Worm (Caenorhabditis elegans) whole organism, young adult: ENCODE measurements around the gene C44H4.8.

Experiments
- B0035.1 ChIP-seq: sonication (generic microtip); optimal IDR thresholded peaks from 2 replicates; lab custom pipeline; 2016; ENCODE audit warnings: missing genetic modification characterization, mild to moderate bottlenecking, missing compliant biosample characterization, missing genotype, missing genetic modification reagents
- C06A6.2 ChIP-seq: fragments of 200-800 bp; sonication (Bioruptor generic); conservative IDR thresholded peaks from 2 replicates; pipeline ENCODE4 v1.3.6; 2022; ENCODE audit warnings: missing genetic modification characterization, missing compliant biosample characterization
- F22D6.2 ChIP-seq: sonication (generic microtip); optimal IDR thresholded peaks from 2 replicates; lab custom pipeline; 2016; ENCODE audit warnings: mild to moderate bottlenecking, missing genetic modification characterization, missing compliant biosample characterization
- F55B11.4 ChIP-seq: sonication (generic microtip); optimal IDR thresholded peaks from 2 replicates; lab custom pipeline; 2016; ENCODE audit warnings: missing compliant biosample characterization, missing genetic modification characterization, borderline replicate concordance; ENCODE audit not compliant: insufficient read depth
- F57A8.1 ChIP-seq: fragments of 200-800 bp; sonication (Bioruptor generic); optimal IDR thresholded peaks from 2 replicates; lab custom pipeline; 2018; ENCODE audit warnings: mild to moderate bottlenecking, missing genetic modification characterization, moderate library complexity, missing compliant biosample characterization
- Y67H2A.10 ChIP-seq: fragments of 200-800 bp; sonication (Bioruptor generic); conservative IDR thresholded peaks from 2 replicates; pipeline ENCODE4 v1.3.6; 2022; ENCODE audit warnings: missing genetic modification reagents, missing genetic modification characterization, missing compliant biosample characterization
- ZK185.1 ChIP-seq: sonication (generic microtip); optimal IDR thresholded peaks from 2 replicates; lab custom pipeline; 2016; ENCODE audit warnings: mild to moderate bottlenecking, missing genetic modification characterization, missing compliant biosample characterization; ENCODE audit not compliant: poor library complexity, severe bottlenecking
- akir-1 ChIP-seq: fragments of 200-800 bp; sonication (Bioruptor generic); optimal IDR thresholded peaks from 2 replicates; lab custom pipeline; 2018; ENCODE audit warnings: mild to moderate bottlenecking, missing genetic modification characterization, moderate library complexity, missing compliant biosample characterization
- aptf-3 ChIP-seq: fragments of 200-800 bp; sonication (Bioruptor generic); IDR thresholded peaks from 2 replicates; pipeline ENCODE4 v1.3.6; 2022; ENCODE audit warnings: missing genetic modification characterization, missing compliant biosample characterization
- attf-5 ChIP-seq: fragments of 200-800 bp; sonication (Bioruptor generic); optimal IDR thresholded peaks from 2 replicates; lab custom pipeline; 2018; ENCODE audit warnings: mild to moderate bottlenecking, missing genetic modification characterization, missing compliant biosample characterization
- ccch-3 ChIP-seq: fragments of 200-800 bp; sonication (Bioruptor generic); optimal IDR thresholded peaks from 2 replicates; lab custom pipeline; 2018; ENCODE audit warnings: mild to moderate bottlenecking, missing genetic modification characterization, missing compliant biosample characterization
- ceh-27 ChIP-seq: fragments of 200-800 bp; sonication (Bioruptor generic); optimal IDR thresholded peaks from 2 replicates; lab custom pipeline; 2018; ENCODE audit warnings: mild to moderate bottlenecking, missing genetic modification characterization, moderate library complexity, missing compliant biosample characterization
- ceh-79 ChIP-seq: sonication (generic microtip); optimal IDR thresholded peaks from 2 replicates; lab custom pipeline; 2017; ENCODE audit warnings: mild to moderate bottlenecking, missing genetic modification characterization, missing compliant biosample characterization
- dox-1 ChIP-seq: fragments of 200-800 bp; sonication (Bioruptor generic); IDR thresholded peaks from 2 replicates; pipeline ENCODE4 v1.3.6; 2022; ENCODE audit warnings: missing genetic modification reagents, missing genetic modification characterization, missing compliant biosample characterization
- dpl-1 ChIP-seq: fragments of 150-350 bp; optimal IDR thresholded peaks from 2 replicates; lab custom pipeline; 2014; ENCODE audit warnings: missing biosample characterization, missing genetic modification reagents, missing genetic modification characterization
- efl-1 ChIP-seq: fragments of 150-350 bp; optimal IDR thresholded peaks from 2 replicates; lab custom pipeline; 2014; ENCODE audit warnings: missing biosample characterization, missing genetic modification reagents, missing genetic modification characterization
- egrh-3 ChIP-seq: fragments of 200-800 bp; sonication (Bioruptor generic); IDR thresholded peaks from 2 replicates; pipeline ENCODE4 v1.3.6; 2022; ENCODE audit warnings: missing genetic modification reagents, missing genetic modification characterization, missing compliant biosample characterization
- fkh-3 ChIP-seq: sonication (generic microtip); optimal IDR thresholded peaks from 2 replicates; lab custom pipeline; 2016; ENCODE audit warnings: mild to moderate bottlenecking, missing genetic modification characterization, missing compliant biosample characterization
- gei-17 ChIP-seq: fragments of 200-800 bp; sonication (Bioruptor generic); optimal IDR thresholded peaks from 2 replicates; lab custom pipeline; 2018; ENCODE audit warnings: mild to moderate bottlenecking, missing genetic modification characterization, missing compliant biosample characterization
- him-1 ChIP-seq: sonication (generic microtip); optimal IDR thresholded peaks from 2 replicates; lab custom pipeline; 2016; ENCODE audit warnings: missing genotype, missing genetic modification reagents, missing genetic modification characterization, missing compliant biosample characterization
- hlh-12 ChIP-seq: sonication (generic microtip); optimal IDR thresholded peaks from 2 replicates; lab custom pipeline; 2016; ENCODE audit warnings: missing genetic modification characterization, missing compliant biosample characterization
- hlh-26 ChIP-seq: fragments of 200-800 bp; sonication (Bioruptor generic); conservative IDR thresholded peaks from 2 replicates; pipeline ENCODE4 v1.3.6; 2022; ENCODE audit warnings: missing genetic modification reagents, missing genetic modification characterization, missing compliant biosample characterization
- hmg-1.2 ChIP-seq: fragments of 200-800 bp; sonication (Bioruptor generic); IDR thresholded peaks from 2 replicates; pipeline ENCODE4 v1.3.6; 2022; ENCODE audit warnings: missing genetic modification reagents, missing genetic modification characterization, missing compliant biosample characterization
- hrde-1 ChIP-seq: sonication (generic microtip); optimal IDR thresholded peaks from 2 replicates; lab custom pipeline; 2016; ENCODE audit warnings: missing genetic modification characterization, mild to moderate bottlenecking, missing compliant biosample characterization, moderate library complexity, missing genotype, missing genetic modification reagents, borderline replicate concordance
- hsf-1 ChIP-seq: fragments of 200-800 bp; sonication (Bioruptor generic); IDR thresholded peaks from 2 replicates; pipeline ENCODE4 v1.3.6; 2022; ENCODE audit warnings: missing genetic modification reagents, missing genetic modification characterization, missing compliant biosample characterization
- lag-1 ChIP-seq: fragments of 200-800 bp; sonication (Bioruptor generic); IDR thresholded peaks from 2 replicates; pipeline ENCODE4 v1.3.6; 2022; ENCODE audit warnings: missing genetic modification reagents, missing genetic modification characterization, missing compliant biosample characterization
- let-607 ChIP-seq, 2 experiments: fragments of 200-800 bp in 1 of 2; sonication (Bioruptor generic) in 1 of 2; sonication (generic microtip) in 1 of 2; optimal IDR thresholded peaks; 2 replicates each; lab custom pipeline; 2016 to 2018; ENCODE audit warnings: mild to moderate bottlenecking in 2 of 2, missing compliant biosample characterization in 2 of 2, missing genetic modification characterization in 2 of 2, moderate library complexity in 2 of 2, missing genotype in 1 of 2
- lin-35 ChIP-seq, 3 experiments: fragments of 150-350 bp in 2 of 3; sonication (generic microtip) in 1 of 3; optimal IDR thresholded peaks; 2 replicates each; lab custom pipeline; 2014 to 2018; ENCODE audit warnings: missing biosample characterization in 3 of 3, missing genetic modification characterization in 3 of 3, missing genetic modification reagents in 3 of 3
- lin-40 ChIP-seq: sonication (generic microtip); optimal IDR thresholded peaks from 2 replicates; lab custom pipeline; 2016; ENCODE audit warnings: missing genetic modification characterization, mild to moderate bottlenecking, missing compliant biosample characterization, missing genotype, missing genetic modification reagents
- lsl-1 ChIP-seq: fragments of 200-800 bp; sonication (Bioruptor generic); optimal IDR thresholded peaks from 2 replicates; lab custom pipeline; 2018; ENCODE audit warnings: mild to moderate bottlenecking, missing genetic modification characterization, moderate library complexity, missing compliant biosample characterization
- lsy-27 ChIP-seq: sonication (generic microtip); optimal IDR thresholded peaks from 2 replicates; lab custom pipeline; 2017; ENCODE audit warnings: missing genetic modification characterization, mild to moderate bottlenecking, missing compliant biosample characterization, antibody characterized with exemption, missing genotype, borderline replicate concordance; ENCODE audit not compliant: insufficient read depth
- madf-10 ChIP-seq: sonication (generic microtip); optimal IDR thresholded peaks from 2 replicates; lab custom pipeline; 2016; ENCODE audit warnings: mild to moderate bottlenecking, missing genetic modification characterization, missing compliant biosample characterization
- madf-8 ChIP-seq: fragments of 200-800 bp; sonication (Bioruptor generic); conservative IDR thresholded peaks from 2 replicates; pipeline ENCODE4 v1.3.6; 2022; ENCODE audit warnings: missing genetic modification reagents, missing genetic modification characterization, missing compliant biosample characterization
- mcd-1 ChIP-seq: fragments of 200-800 bp; sonication (Bioruptor generic); IDR thresholded peaks from 2 replicates; pipeline ENCODE4 v1.3.6; 2022; ENCODE audit warnings: missing genetic modification reagents, missing genetic modification characterization, missing compliant biosample characterization
- mel-28 ChIP-seq: sonication (generic microtip); optimal IDR thresholded peaks from 2 replicates; lab custom pipeline; 2016; ENCODE audit warnings: borderline replicate concordance, mild to moderate bottlenecking, missing genetic modification characterization, missing compliant biosample characterization
- mes-4 ChIP-seq: sonication (generic microtip); optimal IDR thresholded peaks from 2 replicates; lab custom pipeline; 2016; ENCODE audit warnings: missing genotype, missing genetic modification characterization, missing compliant biosample characterization
- nfya-1 ChIP-seq: sonication (generic microtip); optimal IDR thresholded peaks from 2 replicates; lab custom pipeline; 2017; ENCODE audit warnings: antibody characterized with exemption, missing compliant biosample characterization, missing genetic modification characterization, borderline replicate concordance; ENCODE audit not compliant: insufficient read depth
- nfya-2 ChIP-seq: fragments of 200-800 bp; sonication (Bioruptor generic); IDR thresholded peaks from 2 replicates; pipeline ENCODE4 v1.3.6; 2022; ENCODE audit warnings: missing genetic modification reagents, missing genetic modification characterization, missing compliant biosample characterization
- nhr-90 ChIP-seq: sonication (generic microtip); optimal IDR thresholded peaks from 2 replicates; lab custom pipeline; 2016; ENCODE audit warnings: missing genotype, mild to moderate bottlenecking, missing genetic modification characterization, missing compliant biosample characterization
- pha-4 ChIP-seq: fragments of 150-350 bp; sonication (generic microtip); optimal IDR thresholded peaks from 2 replicates; lab custom pipeline; 2014; ENCODE audit warnings: missing biosample characterization, missing genetic modification reagents, missing genetic modification characterization
- repo-1 ChIP-seq: sonication (generic microtip); optimal IDR thresholded peaks from 2 replicates; lab custom pipeline; 2017; ENCODE audit warnings: mild to moderate bottlenecking, missing genetic modification characterization, missing compliant biosample characterization
- rpc-1 ChIP-seq, 2 experiments: fragments of 150-350 bp in 1 of 2; sonication (generic microtip) in 1 of 2; optimal IDR thresholded peaks; 2 replicates each; lab custom pipeline; 2014 to 2018; ENCODE audit warnings: missing biosample characterization in 1 of 2, missing genetic modification characterization in 1 of 2, missing genetic modification reagents in 1 of 2, missing genotype in 1 of 2
- snpc-1.1 ChIP-seq: sonication (generic microtip); optimal IDR thresholded peaks from 2 replicates; lab custom pipeline; 2017; ENCODE audit warnings: missing genetic modification characterization, mild to moderate bottlenecking, missing compliant biosample characterization, antibody characterized with exemption, moderate library complexity, missing genotype, missing genetic modification reagents; ENCODE audit not compliant: insufficient read depth
- snpc-3.4 ChIP-seq: sonication (generic microtip); optimal IDR thresholded peaks from 2 replicates; lab custom pipeline; 2017; ENCODE audit warnings: missing genetic modification characterization, mild to moderate bottlenecking, missing compliant biosample characterization, antibody characterized with exemption, moderate library complexity, missing genotype, missing genetic modification reagents
- zim-3 ChIP-seq: sonication (generic microtip); optimal IDR thresholded peaks from 2 replicates; lab custom pipeline; 2017; ENCODE audit warnings: mild to moderate bottlenecking, missing genetic modification characterization, moderate library complexity, missing compliant biosample characterization
- ztf-28 ChIP-seq: fragments of 200-800 bp; sonication (Bioruptor generic); IDR thresholded peaks from 2 replicates; pipeline ENCODE4 v1.3.6; 2022; ENCODE audit warnings: missing genetic modification reagents, missing genetic modification characterization, missing compliant biosample characterization

C44H4.8 gene

DNA sequence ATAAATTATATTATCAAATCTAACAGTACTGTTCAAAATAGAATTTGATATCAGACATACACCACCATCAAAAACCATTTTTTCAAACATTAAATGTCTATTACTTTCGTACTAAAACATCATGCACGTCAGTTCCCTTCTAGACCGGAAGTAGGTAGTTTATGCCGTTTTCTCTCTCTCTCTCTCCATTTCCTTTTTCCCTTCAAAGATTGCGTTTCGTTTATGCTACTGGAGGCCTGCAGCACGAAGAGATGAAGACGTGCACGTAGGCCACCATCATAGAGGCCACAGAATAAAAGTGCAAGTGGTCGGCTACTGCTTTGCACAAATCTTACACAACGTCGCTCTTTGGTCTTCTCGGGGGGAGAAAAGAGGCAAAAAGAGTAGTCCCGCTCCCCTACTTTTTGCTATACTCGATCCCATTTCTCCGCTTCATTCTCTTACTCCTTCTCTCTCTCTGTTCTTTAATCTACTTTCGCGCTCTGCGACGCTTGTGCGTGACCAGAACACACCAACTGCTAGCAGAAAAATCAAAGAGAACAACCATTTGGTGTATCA is 33.4 kb upstream of the C44H4.8 start (continued):
- TF ChIP-seq fkh-3 (tag; lab: Kevin White, UChicago): no peak
- no peak for TF ChIP-seq pha-4 (tag; lab: Kevin White, UChicago)
- TF ChIP-seq hrde-1 (tag; lab: Kevin White, UChicago): no peak
- no peak for TF ChIP-seq mes-4
- TF ChIP-seq Y67H2A.10 (GFP tag; lab: Robert Waterston, UW): no peak
- peak; percentile 64 for TF ChIP-seq dox-1 (GFP tag; lab: Robert Waterston, UW)
- no peak for TF ChIP-seq ceh-27
- no peak for TF ChIP-seq mel-28
- no peak for TF ChIP-seq ccch-3
- no peak for TF ChIP-seq F22D6.2 (tag; lab: Kevin White, UChicago)
- no peak for TF ChIP-seq nfya-2 (GFP tag; lab: Robert Waterston, UW)
- no peak for TF ChIP-seq lin-35 (GFP tag; optimal IDR thresholded peaks at IDR 0.05; lab: Kevin White, UChicago)
- no peak for TF ChIP-seq repo-1 (tag; lab: Kevin White, UChicago)
- no peak for TF ChIP-seq nfya-1
- no peak for TF ChIP-seq nhr-90
- TF ChIP-seq F57A8.1 (GFP tag; lab: Kevin White, UChicago): no peak
- TF ChIP-seq attf-5 (GFP tag; lab: Kevin White, UChicago): no peak
- no peak for TF ChIP-seq him-1
- no peak for TF ChIP-seq dpl-1 (GFP tag; lab: Kevin White, UChicago)
- peak; percentile 36; the same call in 1 of the 2 replicates for TF ChIP-seq mcd-1 (GFP tag; lab: Robert Waterston, UW)
- TF ChIP-seq ztf-28: no peak
- TF ChIP-seq akir-1 (GFP tag; lab: Kevin White, UChicago): no peak
- no peak for TF ChIP-seq aptf-3 (GFP tag; lab: Robert Waterston, UW)
- no peak for TF ChIP-seq madf-8 (GFP tag; lab: Robert Waterston, UW)
- TF ChIP-seq lin-40 (tag; lab: Kevin White, UChicago): peak; percentile 49
- TF ChIP-seq C06A6.2 (GFP tag; lab: Robert Waterston, UW): peak; percentile 43; the same call in 1 of the 2 replicates
- no peak for TF ChIP-seq gei-17
- TF ChIP-seq zim-3: peak; percentile 23
- TF ChIP-seq snpc-1.1 (tag; lab: Kevin White, UChicago): no peak
- TF ChIP-seq egrh-3 (GFP tag; lab: Robert Waterston, UW): 0 out of 2 replicates have a peak, but pooled peaks have one; percentile 9
- no peak for TF ChIP-seq rpc-1 (optimal IDR thresholded peaks at IDR 0.05; lab: Kevin White, UChicago)
- no peak for TF ChIP-seq rpc-1 (tag; optimal IDR thresholded peaks at IDR 0.05; lab: Kevin White, UChicago)
- no peak for TF ChIP-seq ZK185.1 (tag; lab: Kevin White, UChicago)
- TF ChIP-seq madf-10 (tag; lab: Kevin White, UChicago): no peak
- no peak for TF ChIP-seq hsf-1 (GFP tag; lab: Robert Waterston, UW)
- TF ChIP-seq snpc-3.4 (tag; lab: Kevin White, UChicago): no peak
- TF ChIP-seq lsl-1 (GFP tag; lab: Kevin White, UChicago): no peak
- no peak for TF ChIP-seq F55B11.4 (tag; lab: Kevin White, UChicago)
- TF ChIP-seq efl-1 (GFP tag; lab: Kevin White, UChicago): no peak
- no peak for TF ChIP-seq lsy-27 (tag; lab: Kevin White, UChicago)
- no peak for TF ChIP-seq ceh-79 (tag; lab: Kevin White, UChicago)
- TF ChIP-seq let-607 (tag; optimal IDR thresholded peaks at IDR 0.05; lab: Kevin White, UChicago): no peak
- TF ChIP-seq lag-1 (GFP tag; lab: Robert Waterston, UW): no peak
- TF ChIP-seq hmg-1.2: no peak; the same call in 1 of the 2 replicates
- no peak for TF ChIP-seq B0035.1 (tag; lab: Kevin White, UChicago)
- TF ChIP-seq hlh-12 (tag; lab: Kevin White, UChicago): no peak
- TF ChIP-seq hlh-26 (GFP tag; lab: Robert Waterston, UW): no peak
